Fruit fly (Drosophila melanogaster) whole organism, embryonic: Measurements from ENCODE around the gene ND-18.

Source experiments
- Bteb2 ChIP-seq: fragments of 200-800 bp; sonication (Bioruptor generic); optimal IDR thresholded peaks from 2 replicates; lab custom pipeline; 2016; ENCODE audit warnings: missing biosample characterization, missing genetic modification characterization
- CG30431 ChIP-seq: fragments of 200-800 bp; sonication (Bioruptor generic); optimal IDR thresholded peaks from 2 replicates; lab custom pipeline; 2017; ENCODE audit warnings: missing biosample characterization, missing genetic modification characterization
- CG3847 ChIP-seq: fragments of 200-800 bp; sonication (Bioruptor generic); IDR thresholded peaks from 2 replicates; pipeline ENCODE4 v1.3.6; 2022; ENCODE audit warnings: missing biosample characterization, missing genetic modification characterization
- CG4328 ChIP-seq: fragments of 200-800 bp; sonication (Bioruptor generic); optimal IDR thresholded peaks from 3 replicates; lab custom pipeline; 2017; ENCODE audit warnings: missing biosample characterization, missing genetic modification reagents, missing genetic modification characterization
- CG6765 ChIP-seq: fragments of 200-800 bp; sonication (Bioruptor generic); optimal IDR thresholded peaks from 3 replicates; lab custom pipeline; 2017; ENCODE audit warnings: missing biosample characterization, mild to moderate bottlenecking, missing genetic modification characterization
- Ets97D ChIP-seq: fragments of 200-800 bp; sonication (Bioruptor generic); optimal IDR thresholded peaks from 3 replicates; lab custom pipeline; 2016; ENCODE audit warnings: missing biosample characterization, missing genetic modification characterization
- Sox100B ChIP-seq: fragments of 200-800 bp; sonication (Bioruptor generic); optimal IDR thresholded peaks from 3 replicates; lab custom pipeline; 2018; ENCODE audit warnings: missing biosample characterization, mild to moderate bottlenecking, missing genetic modification characterization
- ara ChIP-seq: fragments of 200-800 bp; sonication (Bioruptor generic); IDR thresholded peaks from 2 replicates; pipeline ENCODE4 v1.3.6; 2022; ENCODE audit warnings: missing biosample characterization, missing genetic modification characterization
- cato ChIP-seq: fragments of 200-800 bp; sonication (Bioruptor generic); optimal IDR thresholded peaks from 2 replicates; lab custom pipeline; 2016; ENCODE audit warnings: missing biosample characterization, missing genetic modification characterization, borderline replicate concordance
- fd102C ChIP-seq: fragments of 200-800 bp; sonication (Bioruptor generic); optimal IDR thresholded peaks from 2 replicates; lab custom pipeline; 2018; ENCODE audit warnings: missing biosample characterization, mild to moderate bottlenecking, missing genetic modification characterization, moderate library complexity
- schlank ChIP-seq: fragments of 200-800 bp; sonication (Bioruptor generic); optimal IDR thresholded peaks from 2 replicates; lab custom pipeline; 2018; ENCODE audit warnings: missing biosample characterization, mild to moderate bottlenecking, missing genetic modification characterization
- sens-2 ChIP-seq: fragments of 200-800 bp; sonication (Bioruptor generic); IDR thresholded peaks from 2 replicates; pipeline ENCODE4 v1.3.6; 2022; ENCODE audit warnings: missing biosample characterization, missing genetic modification characterization

dm6 chrX:19494830-19495610 lies 2.8 kb downstream of the ND-18 start, which contains the start of the genes ksh, CG14200 and Pfrx:
- TF ChIP-seq Sox100B (GFP tag; lab: Kevin White, UChicago) (no peak), CG6765 (no peak), fd102C (GFP tag; lab: Kevin White, UChicago) (no peak), sens-2 (GFP tag; lab: Robert Waterston, UW) (no peak), schlank (tag; lab: Kevin White, UChicago) (no peak), CG4328 (GFP tag; lab: Kevin White, UChicago) (no peak), ara (GFP tag; lab: Robert Waterston, UW) (no peak), CG3847 (GFP tag; lab: Robert Waterston, UW) (peak; percentile 45; the same call in 1 of the 2 replicates), Bteb2 (GFP tag; lab: Kevin White, UChicago) (no peak), Ets97D (GFP tag; lab: Kevin White, UChicago) (peak; percentile 39), CG30431 (GFP tag; lab: Kevin White, UChicago) (no peak), cato (GFP tag; lab: Kevin White, UChicago) (no peak)
